Worm (Caenorhabditis elegans) whole organism, L1 larva: ENCODE data around the gene arl-1.

Experiments
- grh-1 ChIP-seq: fragments of 200-800 bp; sonication (Bioruptor generic); IDR thresholded peaks from 2 replicates; pipeline ENCODE4 v1.3.6; 2022; ENCODE audit warnings: missing genetic modification reagents, missing genetic modification characterization, missing compliant biosample characterization
- nhr-19 ChIP-seq: fragments of 200-800 bp; sonication (Bioruptor generic); conservative IDR thresholded peaks from 2 replicates; pipeline ENCODE4 v1.3.6; 2022; ENCODE audit warnings: missing genetic modification characterization, missing compliant biosample characterization
- pqm-1 ChIP-seq: sonication (generic microtip); optimal IDR thresholded peaks from 3 replicates; lab custom pipeline; 2017; ENCODE audit warnings: missing biosample characterization, missing genetic modification characterization
- tbx-2 ChIP-seq: sonication (generic microtip); optimal IDR thresholded peaks from 2 replicates; lab custom pipeline; 2016; ENCODE audit warnings: missing genetic modification characterization, missing compliant biosample characterization

DNA sequence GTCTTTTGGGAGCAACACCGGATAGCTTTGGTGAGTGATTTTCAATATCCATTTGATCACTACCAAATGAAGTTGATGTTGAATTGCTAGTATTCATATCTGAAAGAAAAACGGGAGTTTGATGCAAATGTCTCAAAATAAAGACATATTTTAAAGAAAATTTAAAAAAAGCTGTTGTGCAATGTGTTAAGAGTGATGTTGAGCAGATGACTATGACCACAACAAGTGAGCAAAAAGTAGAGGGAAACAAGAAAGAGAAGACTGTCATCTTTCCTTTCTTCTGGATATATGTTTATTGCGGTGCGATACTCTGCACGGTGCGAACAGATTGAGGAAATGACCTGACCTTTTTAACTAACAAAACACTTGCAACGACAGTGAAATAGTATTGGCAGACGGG is 41.6 kb downstream of the arl-1 start, which contains the start of gene T22C8.4:
- no peak for TF ChIP-seq pqm-1 (tag; lab: Kevin White, UChicago)
- TF ChIP-seq tbx-2 (tag; lab: Kevin White, UChicago): no peak
- TF ChIP-seq nhr-19 (GFP tag; lab: Robert Waterston, UW): no peak
- TF ChIP-seq grh-1 (GFP tag; lab: Robert Waterston, UW): no peak
